Fruit fly (Drosophila melanogaster): Measurements from ENCODE around the gene pum.

pum gene

DNA sequence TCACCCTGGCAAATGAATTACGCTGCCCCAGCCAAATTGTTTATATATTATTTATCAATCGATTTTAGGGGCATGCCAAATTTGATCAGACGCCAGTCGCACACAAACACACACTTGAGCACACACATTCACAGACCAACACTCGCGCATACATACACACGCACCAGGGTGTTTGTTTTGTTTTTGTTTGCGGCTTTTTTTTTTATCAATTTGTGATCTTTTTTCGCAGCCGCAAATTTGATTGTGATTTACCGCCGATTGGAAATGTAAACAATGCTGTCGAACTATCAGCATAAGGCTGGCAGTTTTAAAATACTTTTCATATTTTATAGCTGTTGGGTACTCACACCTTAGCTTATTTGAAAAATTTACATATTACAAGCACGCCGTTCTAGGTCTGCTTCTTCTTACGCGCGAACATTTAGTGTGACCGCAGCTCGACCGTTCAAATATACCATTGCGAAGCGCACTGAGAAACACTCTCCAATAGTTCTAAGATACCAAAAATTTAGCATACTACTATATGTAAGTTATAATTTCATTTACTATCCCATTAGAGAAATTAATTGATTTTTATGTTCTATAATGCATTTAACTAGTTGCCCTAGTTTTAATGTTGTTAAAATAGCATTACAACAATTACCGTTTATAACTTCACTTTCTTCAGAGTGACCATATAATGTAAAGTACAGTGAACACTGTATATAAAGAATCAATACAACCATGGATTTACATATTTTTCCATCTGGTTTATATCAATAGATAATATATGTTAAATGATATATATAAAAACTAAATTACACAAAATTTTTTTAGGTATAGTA, at the start of gene pum (continued):
- TF ChIP-seq br (optimal IDR thresholded peaks at IDR 0.05) (no peak), shn (GFP tag; optimal IDR thresholded peaks at IDR 0.05) (no peak), Aef1 (GFP tag; IDR thresholded peaks at IDR 0.05) (no peak), CG6813 (GFP tag; optimal IDR thresholded peaks at IDR 0.05) (no peak), trem (tag; optimal IDR thresholded peaks at IDR 0.05) (peak; percentile 85), dimm (GFP tag; IDR thresholded peaks at IDR 0.05) (no peak), CG3847 (GFP tag; IDR thresholded peaks at IDR 0.05) (peak; percentile 60), CG15011 (GFP tag; optimal IDR thresholded peaks at IDR 0.05) (peak; percentile 8), CG17829 (tag; optimal IDR thresholded peaks at IDR 0.05) (peak; percentile 86), Sry-β (GFP tag; optimal IDR thresholded peaks at IDR 0.05) (no peak), pzg (GFP tag; optimal IDR thresholded peaks at IDR 0.05) (peak; percentile 74), CG7271 (tag; optimal IDR thresholded peaks at IDR 0.05) (no peak), Hmr (GFP tag; optimal IDR thresholded peaks at IDR 0.05) (peak; percentile 33), Dll (GFP tag; IDR thresholded peaks at IDR 0.05; ENCODE audit: partially characterized antibody) (no peak), D (optimal IDR thresholded peaks at IDR 0.05) (no peak), D (GFP tag; optimal IDR thresholded peaks at IDR 0.05) (no peak), odd (GFP tag; optimal IDR thresholded peaks at IDR 0.05) (no peak), nerfin-1 (tag; optimal IDR thresholded peaks at IDR 0.05) (no peak), yki (optimal IDR thresholded peaks at IDR 0.05) (no peak), Nf-YC (tag; optimal IDR thresholded peaks at IDR 0.05) (peak; percentile 59), CG12769 (tag; optimal IDR thresholded peaks at IDR 0.05) (peak; percentile 32), aop (GFP tag; IDR thresholded peaks at IDR 0.05) (no peak), CG1024 (GFP tag; IDR thresholded peaks at IDR 0.05) (no peak), B-H1 (GFP tag; IDR thresholded peaks at IDR 0.05) (no peak), CG4707 (GFP tag; optimal IDR thresholded peaks at IDR 0.05) (no peak), gfzf (GFP tag; optimal IDR thresholded peaks at IDR 0.05) (peak; percentile 90), BEAF-32 (GFP tag; optimal IDR thresholded peaks at IDR 0.05) (peak; percentile 44), Xrp1 (GFP tag; IDR thresholded peaks at IDR 0.05) (peak; percentile 36; the same call in 1 of the 2 replicates), org-1 (GFP tag; optimal IDR thresholded peaks at IDR 0.05) (no peak), Blimp-1 (GFP tag; optimal IDR thresholded peaks at IDR 0.05) (peak; percentile 53), CG17912 (GFP tag; optimal IDR thresholded peaks at IDR 0.05) (no peak), C15 (GFP tag; IDR thresholded peaks at IDR 0.05) (no peak), CG3407 (GFP tag; optimal IDR thresholded peaks at IDR 0.05) (no peak), ssp (GFP tag; IDR thresholded peaks at IDR 0.05) (no peak), lola (GFP tag; optimal IDR thresholded peaks at IDR 0.05) (peak in 1 of 3 experiments; percentile 57), CG33213 (GFP tag; optimal IDR thresholded peaks at IDR 0.05) (no peak), CG17802 (tag; optimal IDR thresholded peaks at IDR 0.05) (no peak), Rx (GFP tag; IDR thresholded peaks at IDR 0.05) (no peak), fd64A (GFP tag; optimal IDR thresholded peaks at IDR 0.05) (no peak), Adf1 (GFP tag; IDR thresholded peaks at IDR 0.05) (no peak), CG1233 (GFP tag; optimal IDR thresholded peaks at IDR 0.05) (no peak), ash1 (GFP tag; optimal IDR thresholded peaks at IDR 0.05) (no peak), h (optimal IDR thresholded peaks at IDR 0.05) (no peak), kay (GFP tag; optimal IDR thresholded peaks at IDR 0.05) (no peak), CG4854 (GFP tag; optimal IDR thresholded peaks at IDR 0.05) (no peak), schlank (tag; optimal IDR thresholded peaks at IDR 0.05) (no peak), ttk (GFP tag; IDR thresholded peaks at IDR 0.05) (no peak), maf-S (GFP tag; optimal IDR thresholded peaks at IDR 0.05) (no peak), her (GFP tag; optimal IDR thresholded peaks at IDR 0.05) (no peak), CG3281 (GFP tag; optimal IDR thresholded peaks at IDR 0.05) (no peak), E2f2 (GFP tag; IDR thresholded peaks at IDR 0.05) (peak; percentile 66)
